Fruit fly (Drosophila melanogaster): Measurements from ENCODE around the gene Dhfr.

dm6 chr3R:16432665-16433065 is 48.3 kb upstream of the Dhfr start, which contains the start of gene Fntb:
- TF ChIP-seq Rfx (GFP tag; IDR thresholded peaks at IDR 0.05), result peak; percentile 69
- TF ChIP-seq Spps (tag; optimal IDR thresholded peaks at IDR 0.05), result peak; percentile 49
- no peak; the same call in 2 of the 3 replicates for TF ChIP-seq CG6175 (GFP tag; IDR thresholded peaks at IDR 0.05)
- 0 out of 2 replicates have a peak, but pooled peaks have one; percentile 44 for TF ChIP-seq HLH3B (GFP tag; IDR thresholded peaks at IDR 0.05)
- peak; percentile 90 for TF ChIP-seq row (GFP tag; IDR thresholded peaks at IDR 0.05)
- no peak for TF ChIP-seq gfzf (GFP tag; optimal IDR thresholded peaks at IDR 0.05)
- TF ChIP-seq CG13287 (GFP tag; IDR thresholded peaks at IDR 0.05; ENCODE audit: partially characterized antibody), result peak; percentile 50; the same call in 1 of the 2 replicates
